Fruit fly (Drosophila melanogaster) whole organism: ENCODE measurements around the gene Ae2.

ENCODE experiments used
- EcR ChIP-seq, 2 experiments: fragments of >200 bp; optimal IDR thresholded peaks; 2 replicates each; lab custom pipeline; 2017; ENCODE audit warnings: missing biosample characterization in 2 of 2, missing genetic modification characterization in 2 of 2, missing genetic modification reagents in 2 of 2
- psq ChIP-seq: fragments of >200 bp; optimal IDR thresholded peaks from 2 replicates; lab custom pipeline; 2017

- TF ChIP-seq psq: no peak
- no peak for TF ChIP-seq EcR (GFP tag; optimal IDR thresholded peaks at IDR 0.05; lab: Kevin White, UChicago)
Observed at dm6 chr3L:9717101-9717500, 46.2 kb upstream of the Ae2 start.
